Fruit fly (Drosophila melanogaster): ENCODE data around the gene mus201.

DNA sequence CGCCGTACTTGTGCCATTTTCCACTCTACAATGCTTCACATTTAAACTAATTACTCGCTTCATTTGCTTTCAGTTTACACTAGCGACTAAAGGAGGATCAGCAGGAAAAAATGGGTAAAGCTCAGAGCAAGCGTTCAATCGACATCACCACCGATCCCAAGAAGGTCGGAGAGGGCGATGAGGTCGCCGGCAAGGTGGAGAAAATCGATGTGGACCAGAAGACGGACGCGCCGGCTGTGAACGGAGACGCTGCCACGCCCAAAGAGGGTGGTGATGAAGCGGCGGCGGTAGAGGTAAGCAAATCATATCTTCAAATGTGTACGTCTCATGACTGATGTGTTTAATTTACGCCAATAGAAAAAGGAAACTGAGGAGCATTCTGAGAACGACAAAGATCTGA, 11.2 kb upstream of the mus201 start:
- TF ChIP-seq Hr83 (GFP tag; optimal IDR thresholded peaks at IDR 0.05; ENCODE audit: poor library complexity, severe bottlenecking) (no peak), psq (GFP tag; optimal IDR thresholded peaks at IDR 0.05) (no peak), fru (GFP tag; optimal IDR thresholded peaks at IDR 0.05) (no peak), Sp1 (GFP tag; optimal IDR thresholded peaks at IDR 0.05) (no peak), CG32264 (GFP tag; optimal IDR thresholded peaks at IDR 0.05) (no peak), br (GFP tag; optimal IDR thresholded peaks at IDR 0.05) (no peak), pan (optimal IDR thresholded peaks at IDR 0.05) (no peak), brk (GFP tag; optimal IDR thresholded peaks at IDR 0.05) (no peak)
